Fruit fly (Drosophila melanogaster): Measurements from ENCODE around the gene C1GalTA.

C1GalTA gene

dm6 chr2L:8937003-8937402 is 14.0 kb downstream of the C1GalTA start, which contains the start of gene Tsp29Fb (continued):
- TF ChIP-seq Abd-B (GFP tag; optimal IDR thresholded peaks at IDR 0.05) (peak; percentile 47), tio (GFP tag; optimal IDR thresholded peaks at IDR 0.05) (peak; percentile 55), CG7271 (tag; optimal IDR thresholded peaks at IDR 0.05) (no peak), insv (GFP tag; optimal IDR thresholded peaks at IDR 0.05) (no peak), Lim3 (GFP tag; IDR thresholded peaks at IDR 0.05) (no peak), CG6254 (GFP tag; optimal IDR thresholded peaks at IDR 0.05) (no peak), CG12071 (GFP tag; optimal IDR thresholded peaks at IDR 0.05) (peak; percentile 56), CG17829 (tag; optimal IDR thresholded peaks at IDR 0.05) (peak; percentile 69), gcm (GFP tag; optimal IDR thresholded peaks at IDR 0.05) (peak; percentile 43), trh (GFP tag; optimal IDR thresholded peaks at IDR 0.05) (peak; percentile 53), ac (GFP tag; optimal IDR thresholded peaks at IDR 0.05) (no peak), B-H1 (GFP tag; IDR thresholded peaks at IDR 0.05) (peak; percentile 39; the same call in 1 of the 3 replicates), crc (GFP tag; optimal IDR thresholded peaks at IDR 0.05) (no peak), Nf-YB (GFP tag; optimal IDR thresholded peaks at IDR 0.05) (peak; percentile 46), CG31224 (GFP tag; IDR thresholded peaks at IDR 0.05) (peak; percentile 57), CG16813 (GFP tag; IDR thresholded peaks at IDR 0.05; ENCODE audit: partially characterized antibody) (no peak), Side (GFP tag; optimal IDR thresholded peaks at IDR 0.05) (peak; percentile 40), nau (GFP tag; optimal IDR thresholded peaks at IDR 0.05) (peak; percentile 46), E2f2 (GFP tag; IDR thresholded peaks at IDR 0.05) (peak; percentile 37; the same call in 1 of the 2 replicates), CG9817 (tag; optimal IDR thresholded peaks at IDR 0.05) (peak; percentile 77), CG7556 (GFP tag; optimal IDR thresholded peaks at IDR 0.05) (peak; percentile 84), caup (GFP tag; optimal IDR thresholded peaks at IDR 0.05; ENCODE audit: severe bottlenecking) (peak; percentile 65), sr (GFP tag; IDR thresholded peaks at IDR 0.05) (no peak; the same call in 2 of the 3 replicates), Vsx1 (GFP tag; optimal IDR thresholded peaks at IDR 0.05) (no peak), gcm2 (GFP tag; optimal IDR thresholded peaks at IDR 0.05) (no peak), vfl (GFP tag; optimal IDR thresholded peaks at IDR 0.05) (no peak), tll (GFP tag; optimal IDR thresholded peaks at IDR 0.05) (no peak), CG4404 (GFP tag; IDR thresholded peaks at IDR 0.05) (peak; percentile 23; the same call in 1 of the 2 replicates), CG2199 (GFP tag; IDR thresholded peaks at IDR 0.05) (no peak), twi (tag; optimal IDR thresholded peaks at IDR 0.05) (no peak), Adf1 (GFP tag; IDR thresholded peaks at IDR 0.05) (peak; percentile 50; the same call in 1 of the 2 replicates), CG4820 (GFP tag; optimal IDR thresholded peaks at IDR 0.05) (peak; percentile 51), Hey (tag; optimal IDR thresholded peaks at IDR 0.05) (no peak), Doc2 (GFP tag; IDR thresholded peaks at IDR 0.05) (no peak), CG7928 (GFP tag; optimal IDR thresholded peaks at IDR 0.05) (peak; percentile 15), abd-A (tag; optimal IDR thresholded peaks at IDR 0.05) (no peak), CG33213 (GFP tag; optimal IDR thresholded peaks at IDR 0.05) (no peak), CG12942 (GFP tag; optimal IDR thresholded peaks at IDR 0.05) (peak; percentile 35), CG6854 (GFP tag; optimal IDR thresholded peaks at IDR 0.05) (peak; percentile 49), CG18619 (GFP tag; optimal IDR thresholded peaks at IDR 0.05) (peak; percentile 69), CG11247 (GFP tag; IDR thresholded peaks at IDR 0.05) (peak; percentile 42; the same call in 1 of the 2 replicates), dm (GFP tag; optimal IDR thresholded peaks at IDR 0.05) (peak; percentile 1), CG8478 (optimal IDR thresholded peaks at IDR 0.05) (no peak), CG9437 (GFP tag; optimal IDR thresholded peaks at IDR 0.05) (peak; percentile 64), Scr (GFP tag; IDR thresholded peaks at IDR 0.05; ENCODE audit: partially characterized antibody) (no peak), slou (GFP tag; optimal IDR thresholded peaks at IDR 0.05) (no peak), salm (tag; optimal IDR thresholded peaks at IDR 0.05) (peak; percentile 52), CG10209 (GFP tag; optimal IDR thresholded peaks at IDR 0.05) (peak; percentile 83), CG13287 (GFP tag; IDR thresholded peaks at IDR 0.05; ENCODE audit: partially characterized antibody) (no peak), CG8290 (GFP tag; optimal IDR thresholded peaks at IDR 0.05) (no peak), CG8290 (tag; optimal IDR thresholded peaks at IDR 0.05) (peak in 1 of 2 experiments; percentile 10)

Measured in whole organism, embryonic.